Fruit fly (Drosophila melanogaster): ENCODE measurements around the gene CG8892.

Gene CG8892

DNA sequence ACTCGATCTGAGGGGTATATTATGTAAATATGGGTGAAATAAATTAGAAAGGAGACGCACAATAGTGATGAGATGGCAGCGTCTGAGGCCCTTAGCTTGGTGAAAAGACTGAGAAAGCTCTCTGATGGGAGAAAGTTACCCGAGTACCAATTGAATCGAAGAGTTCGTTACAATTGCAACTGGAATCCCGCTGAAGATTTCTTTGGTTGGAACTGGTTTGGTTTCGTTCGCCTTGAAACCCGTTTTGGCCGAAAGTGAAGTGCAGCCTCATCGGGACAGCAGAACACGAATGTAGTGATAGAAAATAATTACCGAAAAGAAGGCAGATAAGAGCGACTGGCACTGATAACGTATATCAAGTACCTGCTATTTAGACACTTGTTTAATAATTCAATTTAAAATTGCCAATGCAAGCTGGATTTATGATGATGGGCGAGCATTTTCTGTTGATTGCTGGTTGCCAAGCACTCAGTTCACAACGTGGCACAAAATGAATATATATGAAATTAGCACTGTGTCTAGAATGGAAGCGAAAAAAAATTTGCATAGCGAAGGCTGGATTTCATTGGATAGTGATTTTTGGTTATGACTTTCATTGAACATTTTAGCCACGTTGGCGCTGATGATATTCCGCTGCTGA lies 15.0 kb upstream of the CG8892 start:
- TF ChIP-seq h (GFP tag; optimal IDR thresholded peaks at IDR 0.05) = no peak
- no peak for TF ChIP-seq Rel (GFP tag; optimal IDR thresholded peaks at IDR 0.05)
- TF ChIP-seq Rel (tag; optimal IDR thresholded peaks at IDR 0.05) = no peak
- TF ChIP-seq ey (GFP tag; optimal IDR thresholded peaks at IDR 0.05) = no peak
- no peak for TF ChIP-seq CG32264 (GFP tag; optimal IDR thresholded peaks at IDR 0.05)
- TF ChIP-seq br (GFP tag; optimal IDR thresholded peaks at IDR 0.05) = no peak
- no peak for TF ChIP-seq Abd-B (GFP tag; optimal IDR thresholded peaks at IDR 0.05)
- TF ChIP-seq pan (optimal IDR thresholded peaks at IDR 0.05) = no peak
- TF ChIP-seq Jra (GFP tag; optimal IDR thresholded peaks at IDR 0.05) = no peak
- TF ChIP-seq tai (GFP tag; optimal IDR thresholded peaks at IDR 0.05) = no peak

DNA sequence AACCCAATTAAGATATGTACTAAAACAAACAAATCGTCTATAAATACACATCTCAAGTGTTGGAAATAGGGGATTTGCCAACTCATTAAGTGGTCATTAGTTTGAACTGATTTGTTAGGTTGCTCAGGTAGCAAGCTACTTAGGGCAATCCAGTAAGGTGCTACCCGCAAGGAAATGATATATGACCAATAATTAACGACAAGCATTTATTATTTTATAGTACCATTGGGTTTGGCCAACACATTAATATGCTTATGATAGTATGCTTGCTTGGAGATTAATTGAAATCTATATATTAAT lies 14.4 kb upstream of the CG8892 start:
- no peak for TF ChIP-seq CG32264 (GFP tag; optimal IDR thresholded peaks at IDR 0.05)
- TF ChIP-seq OdsH (GFP tag; optimal IDR thresholded peaks at IDR 0.05) = no peak
- no peak for TF ChIP-seq Hr78 (GFP tag; optimal IDR thresholded peaks at IDR 0.05)
- no peak for TF ChIP-seq CrebA (GFP tag; optimal IDR thresholded peaks at IDR 0.05; ENCODE audit: borderline replicate concordance)
- TF ChIP-seq Hnf4 (GFP tag; optimal IDR thresholded peaks at IDR 0.05) = no peak
- TF ChIP-seq sv (GFP tag; optimal IDR thresholded peaks at IDR 0.05) = no peak
- no peak for TF ChIP-seq usp (GFP tag; optimal IDR thresholded peaks at IDR 0.05)
- no peak for TF ChIP-seq dsf (GFP tag; optimal IDR thresholded peaks at IDR 0.05; ENCODE audit: borderline replicate concordance)
- TF ChIP-seq N (GFP tag; optimal IDR thresholded peaks at IDR 0.05) = no peak
- TF ChIP-seq h (GFP tag; optimal IDR thresholded peaks at IDR 0.05) = no peak
- no peak for TF ChIP-seq Myc (optimal IDR thresholded peaks at IDR 0.05)
- no peak for TF ChIP-seq dl (GFP tag; optimal IDR thresholded peaks at IDR 0.05; ENCODE audit: insufficient read depth in 1 of 2, partially characterized antibody in 2 of 2)
- no peak for TF ChIP-seq pan (optimal IDR thresholded peaks at IDR 0.05)
- no peak for TF ChIP-seq Vsx2 (GFP tag; optimal IDR thresholded peaks at IDR 0.05; ENCODE audit: partially characterized antibody)
- TF ChIP-seq sage (GFP tag; optimal IDR thresholded peaks at IDR 0.05) = no peak
- no peak for TF ChIP-seq ey (GFP tag; optimal IDR thresholded peaks at IDR 0.05)

- TF ChIP-seq pan (optimal IDR thresholded peaks at IDR 0.05) (no peak), fru (GFP tag; optimal IDR thresholded peaks at IDR 0.05) (no peak), Dif (GFP tag; optimal IDR thresholded peaks at IDR 0.05; ENCODE audit: partially characterized antibody) (no peak), Dfd (GFP tag; optimal IDR thresholded peaks at IDR 0.05) (no peak), jim (GFP tag; optimal IDR thresholded peaks at IDR 0.05) (no peak), usp (GFP tag; optimal IDR thresholded peaks at IDR 0.05) (no peak), sv (GFP tag; optimal IDR thresholded peaks at IDR 0.05) (no peak), lola (GFP tag; optimal IDR thresholded peaks at IDR 0.05) (no peak), br (GFP tag; optimal IDR thresholded peaks at IDR 0.05) (no peak)
These were observed 13.8 kb upstream of the CG8892 start for dm6 chr2L:4995010-4995836.

dm6 chr2L:4982098-4982646 lies 780 bp upstream of the CG8892 start:
- TF ChIP-seq Dif (GFP tag; optimal IDR thresholded peaks at IDR 0.05; ENCODE audit: partially characterized antibody) (no peak), dmrt93B (GFP tag; optimal IDR thresholded peaks at IDR 0.05) (no peak), Hr83 (GFP tag; optimal IDR thresholded peaks at IDR 0.05; ENCODE audit: poor library complexity, severe bottlenecking) (peak; percentile 3), CrebA (GFP tag; optimal IDR thresholded peaks at IDR 0.05; ENCODE audit: borderline replicate concordance) (no peak), jim (GFP tag; optimal IDR thresholded peaks at IDR 0.05) (peak; percentile 80), brk (GFP tag; optimal IDR thresholded peaks at IDR 0.05) (no peak), Dfd (GFP tag; optimal IDR thresholded peaks at IDR 0.05) (no peak), pan (optimal IDR thresholded peaks at IDR 0.05) (no peak), usp (GFP tag; optimal IDR thresholded peaks at IDR 0.05) (no peak)

DNA sequence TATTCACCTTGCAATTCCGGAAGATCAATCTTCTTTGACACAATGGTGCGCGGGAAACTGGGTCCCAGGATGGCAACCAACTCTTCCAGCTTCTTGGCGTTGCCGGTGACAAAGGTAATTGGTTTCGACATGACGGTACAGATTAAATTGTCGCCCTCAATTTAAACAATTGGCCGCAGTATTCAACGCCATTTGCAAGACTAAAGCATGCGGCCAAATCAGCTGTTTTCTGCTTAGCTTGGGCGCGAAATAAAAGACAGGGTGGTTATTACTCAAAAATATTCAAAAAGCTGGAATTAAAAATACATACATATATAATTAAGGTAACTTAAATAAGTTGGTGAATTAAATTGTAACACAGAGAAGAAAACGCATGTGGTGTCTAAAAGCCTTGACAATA lies 2.3 kb downstream of the CG8892 start, which contains the start of gene CG8891:
Gene CG8891 (minus strand): TSS at position 242 of the 400 bp plus-strand sequence.
- TF ChIP-seq dmrt93B (GFP tag; optimal IDR thresholded peaks at IDR 0.05) (no peak), foxo (GFP tag; optimal IDR thresholded peaks at IDR 0.05) (no peak), HLH106 (tag; optimal IDR thresholded peaks at IDR 0.05) (no peak), CG9705 (GFP tag; optimal IDR thresholded peaks at IDR 0.05) (no peak), Myc (optimal IDR thresholded peaks at IDR 0.05) (no peak), woc (GFP tag; optimal IDR thresholded peaks at IDR 0.05) (no peak), br (GFP tag; optimal IDR thresholded peaks at IDR 0.05) (no peak), GATAd (GFP tag; optimal IDR thresholded peaks at IDR 0.05) (no peak)
